Worm (Caenorhabditis elegans) whole organism, L1 larva: ENCODE measurements around the gene rol-6.

Experiments
- aly-2 ChIP-seq: fragments of 150-350 bp; optimal IDR thresholded peaks from 2 replicates; lab custom pipeline; 2014; ENCODE audit warnings: missing biosample characterization, missing genetic modification characterization
- efl-3 ChIP-seq: fragments of 200-800 bp; sonication (Bioruptor generic); optimal IDR thresholded peaks from 2 replicates; lab custom pipeline; 2018; ENCODE audit warnings: mild to moderate bottlenecking, missing genetic modification characterization, missing compliant biosample characterization
- nhr-237 ChIP-seq: fragments of 150-350 bp; optimal IDR thresholded peaks from 2 replicates; lab custom pipeline; 2014; ENCODE audit warnings: missing biosample characterization, missing genetic modification characterization
- nhr-77 ChIP-seq: fragments of 150-350 bp; optimal IDR thresholded peaks from 2 replicates; lab custom pipeline; 2014; ENCODE audit warnings: missing biosample characterization, missing genetic modification characterization

ce11 chrII:8763367-8763766 lies 30.5 kb downstream of the rol-6 start:
- TF ChIP-seq nhr-77 (tag; lab: Kevin White, UChicago) (no peak), aly-2 (tag; lab: Kevin White, UChicago) (no peak), nhr-237 (tag; lab: Kevin White, UChicago) (no peak), efl-3 (no peak)
